Worm (Caenorhabditis elegans) whole organism, L2 larva: Measurements from ENCODE around the gene catp-6.

ENCODE experiments used
- ZK546.5 ChIP-seq: sonication (generic microtip); optimal IDR thresholded peaks from 2 replicates; lab custom pipeline; 2017; ENCODE audit warnings: missing biosample characterization, missing genetic modification characterization
- ceh-82 ChIP-seq: fragments of 150-350 bp; optimal IDR thresholded peaks from 2 replicates; lab custom pipeline; 2014; ENCODE audit warnings: missing biosample characterization, missing genetic modification characterization
- gmeb-1 ChIP-seq: fragments of 150-350 bp; optimal IDR thresholded peaks from 2 replicates; lab custom pipeline; 2014; ENCODE audit warnings: missing biosample characterization, missing genetic modification characterization
- lin-11 ChIP-seq: fragments of 150-350 bp; sonication (generic microtip); optimal IDR thresholded peaks from 2 replicates; lab custom pipeline; 2014; ENCODE audit warnings: missing biosample characterization, missing genetic modification characterization, inconsistent platforms, mixed read lengths
- lin-39 ChIP-seq: fragments of 150-350 bp; optimal IDR thresholded peaks from 2 replicates; lab custom pipeline; 2014; ENCODE audit warnings: missing biosample characterization, missing genetic modification reagents, missing genetic modification characterization
- mdl-1 ChIP-seq, 2 experiments: fragments of 150-350 bp in 1 of 2; sonication (generic microtip) in 1 of 2; optimal IDR thresholded peaks; 2 replicates each; lab custom pipeline; 2017; ENCODE audit warnings: missing biosample characterization in 2 of 2, missing genetic modification characterization in 2 of 2
- nhr-10 ChIP-seq: sonication (generic microtip); optimal IDR thresholded peaks from 2 replicates; lab custom pipeline; 2017; ENCODE audit warnings: missing biosample characterization, missing genetic modification characterization
- nhr-12 ChIP-seq: fragments of 150-350 bp; optimal IDR thresholded peaks from 2 replicates; lab custom pipeline; 2014; ENCODE audit warnings: missing biosample characterization, missing genetic modification characterization
- nhr-23 ChIP-seq: fragments of 150-350 bp; optimal IDR thresholded peaks from 2 replicates; lab custom pipeline; 2014; ENCODE audit warnings: missing biosample characterization, missing genetic modification reagents, missing genetic modification characterization
- nhr-237 ChIP-seq: fragments of 150-350 bp; optimal IDR thresholded peaks from 2 replicates; lab custom pipeline; 2014; ENCODE audit warnings: missing biosample characterization, missing genetic modification characterization
- sem-4 ChIP-seq: fragments of 150-350 bp; optimal IDR thresholded peaks from 2 replicates; lab custom pipeline; 2014; ENCODE audit warnings: missing biosample characterization, missing genetic modification reagents, missing genetic modification characterization
- skn-1 ChIP-seq: sonication (generic microtip); optimal IDR thresholded peaks from 2 replicates; lab custom pipeline; 2017; ENCODE audit warnings: missing biosample characterization, missing genetic modification characterization
- unc-62 ChIP-seq: fragments of 150-350 bp; optimal IDR thresholded peaks from 2 replicates; lab custom pipeline; 2014; ENCODE audit warnings: missing biosample characterization, missing genetic modification reagents, missing genetic modification characterization
- ztf-11 ChIP-seq: sonication (generic microtip); optimal IDR thresholded peaks from 2 replicates; lab custom pipeline; 2017; ENCODE audit warnings: missing biosample characterization, missing genetic modification characterization

ce11 chrIV:9855712-9856111, 31.3 kb upstream of the catp-6 start, which contains the start of gene K07F5.12:
- TF ChIP-seq lin-11 (tag; lab: Kevin White, UChicago) (no peak), nhr-10 (tag; lab: Kevin White, UChicago) (no peak), ZK546.5 (no peak), mdl-1 (tag; optimal IDR thresholded peaks at IDR 0.05; lab: Kevin White, UChicago) (no peak), nhr-237 (tag; lab: Kevin White, UChicago) (no peak), gmeb-1 (tag; lab: Kevin White, UChicago) (no peak), sem-4 (tag; lab: Kevin White, UChicago) (no peak), unc-62 (no peak), lin-39 (tag; lab: Kevin White, UChicago) (no peak), nhr-23 (tag; lab: Kevin White, UChicago) (no peak), nhr-12 (tag; lab: Kevin White, UChicago) (no peak), ceh-82 (tag; lab: Kevin White, UChicago) (no peak), ztf-11 (tag; lab: Kevin White, UChicago) (no peak), skn-1 (tag; lab: Kevin White, UChicago) (no peak)
